Worm (Caenorhabditis elegans): Measurements from ENCODE around the gene C01G10.6.

DNA sequence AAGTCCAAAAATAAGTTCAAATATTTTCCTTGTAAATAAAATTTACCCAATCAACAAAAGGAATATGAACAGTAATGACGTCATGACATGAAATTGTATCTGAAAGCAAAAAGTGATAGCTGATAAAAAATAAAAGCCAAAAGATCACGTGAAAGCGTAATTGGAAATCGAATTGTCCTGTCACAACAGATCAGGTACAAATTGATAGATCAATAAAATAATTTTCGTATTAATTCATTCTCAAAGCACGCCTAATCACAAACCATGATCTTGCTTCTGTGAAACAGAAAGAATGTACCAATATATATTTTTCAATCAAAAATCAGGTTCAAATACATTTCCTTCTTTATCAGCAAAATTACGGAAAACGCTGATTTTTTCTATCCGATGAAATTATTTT lies 32.1 kb downstream of the C01G10.6 start, which contains the start of gene flor-1:
- TF ChIP-seq him-1 (tag; optimal IDR thresholded peaks at IDR 0.05) (no peak), dao-5 (tag; optimal IDR thresholded peaks at IDR 0.05) (no peak)
